Worm (Caenorhabditis elegans) whole organism, L4 larva: Measurements from ENCODE around the gene sfa-1.

Experiments
- F44E2.7 ChIP-seq: fragments of 200-800 bp; sonication (Bioruptor generic); IDR thresholded peaks from 2 replicates; pipeline ENCODE4 v2.1.2; 2022; ENCODE audit warnings: missing genetic modification characterization, missing compliant biosample characterization
- R02D3.7 ChIP-seq: fragments of 150-350 bp; sonication (generic microtip); optimal IDR thresholded peaks from 3 replicates; lab custom pipeline; 2014; ENCODE audit warnings: missing biosample characterization, missing genetic modification characterization
- Y75B8A.6 ChIP-seq: fragments of 200-800 bp; sonication (Bioruptor generic); IDR thresholded peaks from 2 replicates; pipeline ENCODE4 v1.3.6; 2022; ENCODE audit warnings: missing genetic modification reagents, missing genetic modification characterization, missing compliant biosample characterization
- ZK337.2 ChIP-seq: fragments of 200-800 bp; sonication (Bioruptor generic); IDR thresholded peaks from 2 replicates; pipeline ENCODE4 v1.3.6; 2022; ENCODE audit warnings: missing genetic modification reagents, missing genetic modification characterization, missing compliant biosample characterization
- aha-1 ChIP-seq: fragments of 150-350 bp; peaks from one replicate; lab custom pipeline; 2014; ENCODE audit warnings: missing biosample characterization, missing genetic modification characterization
- ama-1 ChIP-seq: fragments of 150-350 bp; optimal IDR thresholded peaks from 2 replicates; lab custom pipeline; 2014; ENCODE audit warnings: inconsistent platforms, mixed read lengths
- ceh-44 ChIP-seq: fragments of 200-800 bp; sonication (Bioruptor generic); IDR thresholded peaks from 2 replicates; pipeline ENCODE4 v1.3.6; 2022; ENCODE audit warnings: missing genetic modification reagents, missing genetic modification characterization, missing compliant biosample characterization
- daf-16 ChIP-seq, 3 experiments: sonication (generic microtip); optimal IDR thresholded peaks; 2 replicates each; lab custom pipeline; 2016 to 2017; ENCODE audit warnings: missing genetic modification characterization in 3 of 3, missing genetic modification reagents in 3 of 3, mild to moderate bottlenecking in 2 of 3, missing compliant biosample characterization in 2 of 3, missing biosample characterization in 1 of 3, moderate library complexity in 1 of 3
- daf-19 ChIP-seq: fragments of 200-800 bp; sonication (Bioruptor generic); conservative IDR thresholded peaks from 2 replicates; pipeline ENCODE4 v1.3.6; 2022; ENCODE audit warnings: missing genetic modification characterization, missing compliant biosample characterization
- daf-8 ChIP-seq: fragments of 200-800 bp; sonication (Bioruptor generic); IDR thresholded peaks from 2 replicates; pipeline ENCODE4 v1.3.6; 2022; ENCODE audit warnings: missing genetic modification characterization, missing compliant biosample characterization
- dmd-9 ChIP-seq: fragments of 200-800 bp; sonication (Bioruptor generic); IDR thresholded peaks from 2 replicates; pipeline ENCODE4 v1.3.6; 2022; ENCODE audit warnings: missing genetic modification reagents, missing genetic modification characterization, missing compliant biosample characterization
- dpl-1 ChIP-seq: fragments of 150-350 bp; optimal IDR thresholded peaks from 2 replicates; lab custom pipeline; 2014; ENCODE audit warnings: missing biosample characterization, missing genetic modification reagents, missing genetic modification characterization
- dve-1 ChIP-seq: sonication (generic microtip); optimal IDR thresholded peaks from 2 replicates; lab custom pipeline; 2017; ENCODE audit warnings: antibody characterized with exemption, mild to moderate bottlenecking, missing genetic modification characterization, missing compliant biosample characterization; ENCODE audit not compliant: insufficient read depth
- egl-43 ChIP-seq: fragments of 200-800 bp; sonication (Bioruptor generic); IDR thresholded peaks from 2 replicates; pipeline ENCODE4 v1.3.6; 2022; ENCODE audit warnings: missing genetic modification reagents, missing genetic modification characterization, missing compliant biosample characterization
- fos-1 ChIP-seq: fragments of 150-350 bp; optimal IDR thresholded peaks from 2 replicates; lab custom pipeline; 2014; ENCODE audit warnings: missing biosample characterization, missing genetic modification characterization
- hif-1 ChIP-seq, 2 experiments: sonication (generic microtip); optimal IDR thresholded peaks; 2 replicates each; lab custom pipeline; 2016 to 2017; ENCODE audit warnings: missing compliant biosample characterization in 2 of 2, missing genetic modification characterization in 2 of 2, missing genetic modification reagents in 2 of 2, missing genotype in 2 of 2, mild to moderate bottlenecking in 1 of 2
- hlh-11 ChIP-seq: fragments of 200-800 bp; sonication (Bioruptor generic); optimal IDR thresholded peaks from 2 replicates; lab custom pipeline; 2018; ENCODE audit warnings: mild to moderate bottlenecking, missing genetic modification characterization, missing compliant biosample characterization
- hlh-30 ChIP-seq: sonication (generic microtip); optimal IDR thresholded peaks from 2 replicates; lab custom pipeline; 2017; ENCODE audit warnings: antibody characterized with exemption, mild to moderate bottlenecking, missing genetic modification characterization, missing compliant biosample characterization; ENCODE audit not compliant: insufficient read depth
- hmg-1.1 ChIP-seq: fragments of 200-800 bp; sonication (Bioruptor generic); IDR thresholded peaks from 2 replicates; pipeline ENCODE4 v1.3.6; 2022; ENCODE audit warnings: missing genetic modification reagents, missing genetic modification characterization, missing compliant biosample characterization
- lin-38 ChIP-seq: fragments of 200-800 bp; sonication (Bioruptor generic); IDR thresholded peaks from 2 replicates; pipeline ENCODE4 v1.3.6; 2022; ENCODE audit warnings: missing genetic modification reagents, missing genetic modification characterization, missing compliant biosample characterization
- madf-5 ChIP-seq, 2 experiments: fragments of 200-800 bp; sonication (Bioruptor generic); IDR thresholded peaks; 2 replicates each; pipeline ENCODE4 v1.3.6; 2022; ENCODE audit warnings: missing compliant biosample characterization in 2 of 2, missing genetic modification characterization in 2 of 2
- madf-9 ChIP-seq: fragments of 200-800 bp; sonication (Bioruptor generic); conservative IDR thresholded peaks from 2 replicates; pipeline ENCODE4 v1.3.6; 2022; ENCODE audit warnings: missing genetic modification reagents, missing genetic modification characterization, missing compliant biosample characterization
- mep-1 ChIP-seq: fragments of 150-350 bp; sonication (generic microtip); optimal IDR thresholded peaks from 3 replicates; lab custom pipeline; 2014; ENCODE audit warnings: missing biosample characterization, missing genetic modification characterization
- mes-2 ChIP-seq: sonication (generic microtip); optimal IDR thresholded peaks from 2 replicates; lab custom pipeline; 2016; ENCODE audit warnings: missing genotype, mild to moderate bottlenecking, missing genetic modification characterization, missing compliant biosample characterization; ENCODE audit not compliant: poor library complexity, severe bottlenecking
- nhr-102 ChIP-seq: sonication (generic microtip); optimal IDR thresholded peaks from 2 replicates; lab custom pipeline; 2016; ENCODE audit warnings: mild to moderate bottlenecking, missing genetic modification characterization, moderate library complexity, missing compliant biosample characterization
- nhr-237 ChIP-seq: sonication (generic microtip); optimal IDR thresholded peaks from 2 replicates; lab custom pipeline; 2017; ENCODE audit warnings: missing biosample characterization, missing genetic modification characterization
- nhr-25 ChIP-seq: sonication (generic microtip); optimal IDR thresholded peaks from 2 replicates; lab custom pipeline; 2017; ENCODE audit warnings: missing genetic modification characterization, mild to moderate bottlenecking, missing compliant biosample characterization, antibody characterized with exemption, moderate library complexity, borderline replicate concordance; ENCODE audit not compliant: insufficient read depth
- nhr-41 ChIP-seq: fragments of 200-800 bp; sonication (Bioruptor generic); IDR thresholded peaks from 2 replicates; pipeline ENCODE4 v1.3.6; 2022; ENCODE audit warnings: missing genetic modification reagents, missing genetic modification characterization, missing compliant biosample characterization
- nhr-42 ChIP-seq: fragments of 200-800 bp; sonication (Bioruptor generic); IDR thresholded peaks from 2 replicates; pipeline ENCODE4 v1.3.6; 2022; ENCODE audit warnings: missing genetic modification characterization, missing compliant biosample characterization
- pha-4 ChIP-seq, 2 experiments: fragments of 150-350 bp in 1 of 2; fragments of 200-800 bp in 1 of 2; sonication (Bioruptor generic) in 1 of 2; IDR thresholded peaks in 1 of 2; optimal IDR thresholded peaks in 1 of 2; 2 replicates each; pipeline versions ENCODE4 v1.3.6 to Lab custom; 2014 to 2022; ENCODE audit warnings: missing genetic modification characterization in 2 of 2, missing genetic modification reagents in 2 of 2, missing biosample characterization in 1 of 2, missing compliant biosample characterization in 1 of 2
- php-3 ChIP-seq: fragments of 200-800 bp; sonication (Bioruptor generic); IDR thresholded peaks from 2 replicates; pipeline ENCODE4 v1.3.6; 2022; ENCODE audit warnings: missing genetic modification reagents, missing genetic modification characterization, missing compliant biosample characterization
- sdz-12 ChIP-seq: fragments of 200-800 bp; sonication (Bioruptor generic); optimal IDR thresholded peaks from 2 replicates; lab custom pipeline; 2018; ENCODE audit warnings: mild to moderate bottlenecking, missing genetic modification characterization, missing compliant biosample characterization
- set-16 ChIP-seq: fragments of 200-800 bp; sonication (Bioruptor generic); IDR thresholded peaks from 2 replicates; pipeline ENCODE4 v1.3.6; 2022; ENCODE audit warnings: missing genetic modification reagents, missing genetic modification characterization, missing compliant biosample characterization
- skn-1 ChIP-seq: fragments of 150-350 bp; optimal IDR thresholded peaks from 2 replicates; lab custom pipeline; 2014; ENCODE audit warnings: missing biosample characterization, missing genetic modification characterization
- snpc-1.2 ChIP-seq: fragments of 200-800 bp; sonication (Bioruptor generic); IDR thresholded peaks from 2 replicates; pipeline ENCODE4 v1.3.6; 2022; ENCODE audit warnings: missing genetic modification reagents, missing genetic modification characterization, missing compliant biosample characterization
- spr-1 ChIP-seq: sonication (generic microtip); optimal IDR thresholded peaks from 2 replicates; lab custom pipeline; 2016; ENCODE audit warnings: mild to moderate bottlenecking, missing genetic modification characterization, missing compliant biosample characterization
- tag-97 ChIP-seq: fragments of 200-800 bp; sonication (Bioruptor generic); IDR thresholded peaks from 2 replicates; pipeline ENCODE4 v1.3.6; 2022; ENCODE audit warnings: missing genetic modification characterization, missing compliant biosample characterization
- tra-1 ChIP-seq: fragments of 200-800 bp; sonication (Bioruptor generic); IDR thresholded peaks from 2 replicates; pipeline ENCODE4 v1.3.6; 2022; ENCODE audit warnings: missing genetic modification reagents, missing genetic modification characterization, missing compliant biosample characterization
- unc-130 ChIP-seq: sonication (generic microtip); optimal IDR thresholded peaks from 2 replicates; lab custom pipeline; 2016; ENCODE audit warnings: missing genetic modification reagents, missing genetic modification characterization, missing compliant biosample characterization
- unc-62 ChIP-seq, 3 experiments: fragments of 150-350 bp in 1 of 3; sonication (generic microtip); optimal IDR thresholded peaks in 2 of 3; peaks in 1 of 3; 1 replicate in 1 of 3; 2 replicates in 2 of 3; lab custom pipeline; 2014 to 2017; ENCODE audit warnings: missing biosample characterization in 3 of 3, missing genetic modification characterization in 3 of 3, missing genetic modification reagents in 3 of 3, missing genotype in 1 of 3
- zag-1 ChIP-seq: fragments of 150-350 bp; optimal IDR thresholded peaks from 2 replicates; lab custom pipeline; 2014; ENCODE audit warnings: missing biosample characterization, missing genetic modification characterization
- zfp-3 ChIP-seq: fragments of 200-800 bp; sonication (Bioruptor generic); conservative IDR thresholded peaks from 2 replicates; pipeline ENCODE4 v1.3.6; 2022; ENCODE audit warnings: missing genetic modification reagents, missing genetic modification characterization, missing compliant biosample characterization
- zip-2 ChIP-seq: fragments of 150-350 bp; optimal IDR thresholded peaks from 2 replicates; lab custom pipeline; 2014; ENCODE audit warnings: missing biosample characterization, missing genetic modification characterization
- ztf-7 ChIP-seq: fragments of 150-350 bp; optimal IDR thresholded peaks from 2 replicates; lab custom pipeline; 2014; ENCODE audit warnings: missing biosample characterization, missing genetic modification characterization

sfa-1 gene

DNA sequence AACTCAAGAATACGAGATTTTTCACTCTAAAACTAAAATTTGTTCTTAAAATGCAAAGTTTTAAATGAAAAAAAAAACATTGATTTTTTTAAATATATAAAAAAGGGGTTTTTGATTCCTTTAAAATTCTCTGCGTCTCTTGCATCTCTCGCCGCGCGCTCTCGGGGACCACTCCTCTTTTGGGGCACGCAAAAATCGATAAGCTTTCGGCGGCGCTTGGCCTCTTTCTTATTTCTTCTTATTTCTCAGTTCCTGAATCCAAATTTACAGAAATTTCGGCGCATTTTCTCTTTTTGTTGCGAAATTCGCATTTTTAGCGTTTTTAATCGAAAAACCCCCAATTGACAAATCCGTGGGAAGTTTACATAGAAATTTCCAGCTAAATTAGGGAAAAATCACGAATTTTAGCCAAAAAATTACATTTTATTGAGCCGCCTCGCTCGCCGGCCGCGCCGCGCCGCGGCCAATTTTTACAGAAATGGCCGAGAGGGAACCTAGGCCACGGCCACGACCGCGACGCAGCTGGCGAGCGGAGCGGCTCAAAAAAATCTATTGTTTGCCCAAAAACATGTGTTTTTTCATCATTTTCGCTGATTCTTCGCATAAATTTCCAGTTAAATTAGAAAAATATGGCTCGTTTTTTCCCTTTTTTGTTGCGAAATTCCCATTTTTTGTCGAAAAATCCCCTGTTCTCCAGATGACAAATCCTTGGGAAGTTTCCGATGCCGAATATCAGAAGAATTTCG lies 8.4 kb upstream of the sfa-1 start, which contains the start of gene itsn-1:
Gene itsn-1, plus strand, starts transcription at position 696 of the 746 bp plus-strand sequence.
- TF ChIP-seq nhr-237 (tag; lab: Kevin White, UChicago), result no peak
- peak; percentile 46 for TF ChIP-seq mes-2 (tag; lab: Kevin White, UChicago)
- TF ChIP-seq madf-9, result 0 out of 2 replicates have a peak, but pooled peaks have one; percentile 2
- no peak for TF ChIP-seq ama-1
- TF ChIP-seq tra-1 (GFP tag; lab: Robert Waterston, UW), result 0 out of 2 replicates have a peak, but pooled peaks have one; percentile 13
- TF ChIP-seq set-16 (GFP tag; lab: Robert Waterston, UW), result peak; percentile 77
- no peak for TF ChIP-seq unc-130 (GFP tag; lab: Kevin White, UChicago)
- no peak for TF ChIP-seq hlh-11 (tag; lab: Kevin White, UChicago)
- no peak for TF ChIP-seq spr-1 (tag; lab: Kevin White, UChicago)
- TF ChIP-seq snpc-1.2, result peak; percentile 68
- TF ChIP-seq dmd-9, result 0 out of 2 replicates have a peak, but pooled peaks have one; percentile 6
- TF ChIP-seq aha-1 (tag; lab: Kevin White, UChicago), result peak; percentile 24
- TF ChIP-seq madf-5 (GFP tag; IDR thresholded peaks at IDR 0.05; lab: Robert Waterston, UW), result 0 out of 4 replicates have a peak, but pooled peaks of 1 of the 2 experiments have one; percentile 46

- TF ChIP-seq unc-130 (GFP tag; lab: Kevin White, UChicago) (no peak), F44E2.7 (GFP tag; lab: Robert Waterston, UW) (no peak), dpl-1 (peak; percentile 44), dve-1 (tag; lab: Kevin White, UChicago) (peak; percentile 19), tag-97 (GFP tag; lab: Robert Waterston, UW) (no peak), mes-2 (tag; lab: Kevin White, UChicago) (peak; percentile 82), Y75B8A.6 (no peak), daf-19 (GFP tag; lab: Robert Waterston, UW) (no peak), nhr-42 (GFP tag; lab: Robert Waterston, UW) (no peak), skn-1 (tag; lab: Kevin White, UChicago) (no peak), daf-8 (GFP tag; lab: Robert Waterston, UW) (no peak), zag-1 (tag; lab: Kevin White, UChicago) (no peak), ZK337.2 (GFP tag; lab: Robert Waterston, UW) (no peak), hmg-1.1 (GFP tag; lab: Robert Waterston, UW) (no peak), sdz-12 (GFP tag; lab: Kevin White, UChicago) (no peak), zfp-3 (GFP tag; lab: Robert Waterston, UW) (no peak), pha-4 (GFP tag; IDR thresholded peaks at IDR 0.05; lab: Robert Waterston, UW) (peak; percentile 19; the same call in 1 of the 2 replicates), pha-4 (tag; optimal IDR thresholded peaks at IDR 0.05; lab: Kevin White, UChicago) (no peak), daf-16 (GFP tag; optimal IDR thresholded peaks at IDR 0.05; lab: Kevin White, UChicago) (no peak), daf-16 (tag; optimal IDR thresholded peaks at IDR 0.05; lab: Kevin White, UChicago) (peak; percentile 20), ceh-44 (GFP tag; lab: Robert Waterston, UW) (no peak), hif-1 (tag; optimal IDR thresholded peaks at IDR 0.05; lab: Kevin White, UChicago) (peak in 1 of 2 experiments; percentile 19), hlh-30 (peak; percentile 50), egl-43 (GFP tag; lab: Robert Waterston, UW) (no peak), ztf-7 (tag; lab: Kevin White, UChicago) (no peak), lin-38 (GFP tag; lab: Robert Waterston, UW) (peak; percentile 25; the same call in 1 of the 2 replicates), madf-9 (no peak), nhr-25 (no peak), tra-1 (GFP tag; lab: Robert Waterston, UW) (no peak), hlh-11 (tag; lab: Kevin White, UChicago) (no peak), php-3 (GFP tag; lab: Robert Waterston, UW) (no peak), dmd-9 (no peak), nhr-41 (GFP tag; lab: Robert Waterston, UW) (no peak), unc-62 (GFP tag; optimal IDR thresholded peaks at IDR 0.05 in 1 of 2; lab: Kevin White, UChicago) (peak in 1 of 2 experiments; percentile 1), unc-62 (tag; optimal IDR thresholded peaks at IDR 0.05; lab: Kevin White, UChicago) (no peak), R02D3.7 (no peak), fos-1 (tag; lab: Kevin White, UChicago) (no peak), spr-1 (tag; lab: Kevin White, UChicago) (no peak), mep-1 (tag; lab: Kevin White, UChicago) (peak; percentile 65), nhr-102 (tag; lab: Kevin White, UChicago) (no peak), zip-2 (tag; lab: Kevin White, UChicago) (no peak)
Observed at ce11 chrIV:17118585-17118984, 7.8 kb upstream of the sfa-1 start, which contains the start of gene uaf-2. uaf-2 (minus strand) TSS chrIV:17118767.
